Fruit fly (Drosophila melanogaster): Measurements from ENCODE around the gene CG18731.
A peak's percentile ranks its signal among the peaks of the same experiment; 100 is the strongest.

The CG18731 gene

dm6 chr3R:29682152-29682600, 42.7 kb upstream of the CG18731 start, which contains the start of the genes CG7582 and Gycalpha99B (continued):
- 0 out of 3 replicates have a peak, but pooled peaks have one; percentile 13 for TF ChIP-seq CG34224 (GFP tag; IDR thresholded peaks at IDR 0.05; ENCODE audit: partially characterized antibody)
- TF ChIP-seq tap (tag; optimal IDR thresholded peaks at IDR 0.05), result no peak
- TF ChIP-seq CG33557 (GFP tag; optimal IDR thresholded peaks at IDR 0.05), result no peak
- peak; percentile 64 for TF ChIP-seq CTCF (GFP tag; optimal IDR thresholded peaks at IDR 0.05)
- no peak for TF ChIP-seq Bdp1 (GFP tag; optimal IDR thresholded peaks at IDR 0.05)
- TF ChIP-seq CG6689 (GFP tag; IDR thresholded peaks at IDR 0.05), result peak; percentile 82
- peak; percentile 49 for TF ChIP-seq kni (GFP tag; optimal IDR thresholded peaks at IDR 0.05)
- no peak for TF ChIP-seq CG17359 (tag; optimal IDR thresholded peaks at IDR 0.05)
- no peak for TF ChIP-seq CG11398 (GFP tag; optimal IDR thresholded peaks at IDR 0.05)
- TF ChIP-seq danr (GFP tag; IDR thresholded peaks at IDR 0.05), result no peak
- peak; percentile 38; the same call in 1 of the 2 replicates for TF ChIP-seq Drgx (GFP tag; IDR thresholded peaks at IDR 0.05)
- no peak for TF ChIP-seq CG15011 (GFP tag; optimal IDR thresholded peaks at IDR 0.05)
- no peak for TF ChIP-seq CG7839 (tag; optimal IDR thresholded peaks at IDR 0.05)
- no peak for TF ChIP-seq CG11695 (GFP tag; IDR thresholded peaks at IDR 0.05)
- peak; percentile 22; the same call in 1 of the 2 replicates for TF ChIP-seq CG32532 (GFP tag; IDR thresholded peaks at IDR 0.05)

dm6 chr3R:29686698-29687097, 38.1 kb upstream of the CG18731 start:
- no peak for TF ChIP-seq CG13624 (GFP tag; optimal IDR thresholded peaks at IDR 0.05)
- no peak for TF ChIP-seq usp (GFP tag; optimal IDR thresholded peaks at IDR 0.05)
- TF ChIP-seq sug (tag; optimal IDR thresholded peaks at IDR 0.05), result peak; percentile 20
- 0 out of 4 replicates have a peak, but pooled peaks have one; percentile 60 for TF ChIP-seq chinmo (GFP tag; IDR thresholded peaks at IDR 0.05; ENCODE audit: partially characterized antibody)
- no peak for TF ChIP-seq sr (GFP tag; IDR thresholded peaks at IDR 0.05)
- TF ChIP-seq Eip74EF (GFP tag; optimal IDR thresholded peaks at IDR 0.05), result peak in 1 of 2 experiments; percentile 6
- 0 out of 3 replicates have a peak, but pooled peaks have one; percentile 7 for TF ChIP-seq dysf (GFP tag; IDR thresholded peaks at IDR 0.05)
- TF ChIP-seq Nf-YB (GFP tag; optimal IDR thresholded peaks at IDR 0.05), result no peak
- peak; percentile 59 for TF ChIP-seq CG34376 (GFP tag; optimal IDR thresholded peaks at IDR 0.05)
- TF ChIP-seq CG34224 (GFP tag; IDR thresholded peaks at IDR 0.05; ENCODE audit: partially characterized antibody), result no peak

dm6 chr3R:29689211-29689610, 35.6 kb upstream of the CG18731 start, which contains the start of gene Obp99c:
Obp99c (minus strand) TSS chr3R:29689311.
- TF ChIP-seq Gug (GFP tag; IDR thresholded peaks at IDR 0.05) (no peak), dmrt99B (tag; optimal IDR thresholded peaks at IDR 0.05) (peak; percentile 19), CG42726 (GFP tag; IDR thresholded peaks at IDR 0.05; ENCODE audit: partially characterized antibody) (no peak), CG10267 (tag; optimal IDR thresholded peaks at IDR 0.05) (no peak), CG12744 (GFP tag; optimal IDR thresholded peaks at IDR 0.05) (no peak), CG15601 (tag; optimal IDR thresholded peaks at IDR 0.05) (no peak), Dbx (GFP tag; IDR thresholded peaks at IDR 0.05) (no peak)

dm6 chr3R:29689833-29690538, 34.8 kb upstream of the CG18731 start:
- no peak for TF ChIP-seq CG30403 (GFP tag; optimal IDR thresholded peaks at IDR 0.05)
- TF ChIP-seq Eip74EF (GFP tag; optimal IDR thresholded peaks at IDR 0.05), result no peak
- no peak for TF ChIP-seq trh (GFP tag; optimal IDR thresholded peaks at IDR 0.05)
- TF ChIP-seq CG10979 (tag; optimal IDR thresholded peaks at IDR 0.05), result peak; percentile 2
- TF ChIP-seq grn (GFP tag; optimal IDR thresholded peaks at IDR 0.05), result no peak
- no peak for TF ChIP-seq chif (GFP tag; optimal IDR thresholded peaks at IDR 0.05)
- peak; percentile 93 for TF ChIP-seq D19A (tag; optimal IDR thresholded peaks at IDR 0.05)
- no peak for TF ChIP-seq Bteb2 (GFP tag; optimal IDR thresholded peaks at IDR 0.05)
- peak; percentile 96 for TF ChIP-seq crol (GFP tag; IDR thresholded peaks at IDR 0.05)
- TF ChIP-seq hbn (GFP tag; IDR thresholded peaks at IDR 0.05; ENCODE audit: partially characterized antibody), result no peak
- TF ChIP-seq chm (GFP tag; IDR thresholded peaks at IDR 0.05), result 0 out of 2 replicates have a peak, but pooled peaks have one; percentile 19
- 0 out of 4 replicates have a peak, but pooled peaks have one; percentile 56 for TF ChIP-seq chinmo (GFP tag; IDR thresholded peaks at IDR 0.05; ENCODE audit: partially characterized antibody)
- peak; percentile 79 for TF ChIP-seq sens (GFP tag)
- TF ChIP-seq Nf-YC (tag; optimal IDR thresholded peaks at IDR 0.05), result peak; percentile 71
- TF ChIP-seq ase (GFP tag; IDR thresholded peaks at IDR 0.05), result no peak
- 0 out of 2 replicates have a peak, but pooled peaks have one; percentile 10 for TF ChIP-seq CG9932 (GFP tag; IDR thresholded peaks at IDR 0.05)
- TF ChIP-seq CG12219 (GFP tag; optimal IDR thresholded peaks at IDR 0.05), result no peak

Data from whole organism, embryonic.